Worm (Caenorhabditis elegans) whole organism, mixed stage, embryonic: ENCODE measurements around the gene F23H12.7.

ENCODE experiments used
- M03D4.4 ChIP-seq: sonication (generic microtip); optimal IDR thresholded peaks from 2 replicates; lab custom pipeline; 2017; ENCODE audit warnings: mild to moderate bottlenecking, missing genetic modification characterization, missing compliant biosample characterization
- bed-3 ChIP-seq: fragments of 200-800 bp; sonication (Bioruptor generic); optimal IDR thresholded peaks from 3 replicates; lab custom pipeline; 2018; ENCODE audit warnings: mild to moderate bottlenecking, missing genetic modification characterization, moderate library complexity, missing compliant biosample characterization
- blmp-1 ChIP-seq: fragments of 150-350 bp; optimal IDR thresholded peaks from 2 replicates; lab custom pipeline; 2014; ENCODE audit warnings: missing biosample characterization, missing genetic modification characterization
- ceh-43 ChIP-seq: fragments of 200-800 bp; sonication (Bioruptor generic); optimal IDR thresholded peaks from 2 replicates; lab custom pipeline; 2018; ENCODE audit warnings: mild to moderate bottlenecking, missing genetic modification characterization, moderate library complexity, missing compliant biosample characterization
- ceh-83 ChIP-seq: fragments of 200-800 bp; sonication (Bioruptor generic); optimal IDR thresholded peaks from 2 replicates; lab custom pipeline; 2018; ENCODE audit warnings: mild to moderate bottlenecking, missing genetic modification characterization, missing compliant biosample characterization
- ces-1 ChIP-seq: fragments of 150-350 bp; optimal IDR thresholded peaks from 2 replicates; lab custom pipeline; 2014; ENCODE audit warnings: missing biosample characterization, missing genetic modification reagents, missing genetic modification characterization
- cnd-1 ChIP-seq: fragments of 200-800 bp; sonication (Bioruptor generic); optimal IDR thresholded peaks from 2 replicates; lab custom pipeline; 2018; ENCODE audit warnings: mild to moderate bottlenecking, missing genetic modification characterization, missing compliant biosample characterization
- drap-1 ChIP-seq: fragments of 200-800 bp; sonication (Bioruptor generic); optimal IDR thresholded peaks from 3 replicates; lab custom pipeline; 2018; ENCODE audit warnings: mild to moderate bottlenecking, missing genetic modification characterization, missing compliant biosample characterization
- elt-1 ChIP-seq: sonication (generic microtip); optimal IDR thresholded peaks from 2 replicates; lab custom pipeline; 2017; ENCODE audit warnings: missing genetic modification characterization, mild to moderate bottlenecking, missing compliant biosample characterization, antibody characterized with exemption, moderate library complexity, borderline replicate concordance; ENCODE audit not compliant: insufficient read depth
- flh-1 ChIP-seq: fragments of 200-800 bp; sonication (Bioruptor generic); optimal IDR thresholded peaks from 2 replicates; lab custom pipeline; 2018; ENCODE audit warnings: mild to moderate bottlenecking, missing genetic modification characterization, moderate library complexity, missing compliant biosample characterization
- ham-2 ChIP-seq: fragments of 200-800 bp; sonication (Bioruptor generic); optimal IDR thresholded peaks from 2 replicates; lab custom pipeline; 2018; ENCODE audit warnings: mild to moderate bottlenecking, missing genetic modification characterization, missing compliant biosample characterization
- hlh-1 ChIP-seq: fragments of 150-350 bp; optimal IDR thresholded peaks from 2 replicates; lab custom pipeline; 2014; ENCODE audit warnings: missing biosample characterization, missing genetic modification reagents, missing genetic modification characterization
- lin-13 ChIP-seq: fragments of 150-350 bp; optimal IDR thresholded peaks from 2 replicates; lab custom pipeline; 2014; ENCODE audit warnings: missing biosample characterization, missing genetic modification characterization
- lin-32 ChIP-seq: fragments of 200-800 bp; sonication (Bioruptor generic); optimal IDR thresholded peaks from 2 replicates; lab custom pipeline; 2018; ENCODE audit warnings: mild to moderate bottlenecking, missing genetic modification characterization, missing compliant biosample characterization
- lsy-2 ChIP-seq: fragments of 150-350 bp; optimal IDR thresholded peaks from 2 replicates; lab custom pipeline; 2014; ENCODE audit warnings: missing biosample characterization, missing genetic modification characterization
- mab-5 ChIP-seq: fragments of 150-350 bp; optimal IDR thresholded peaks from 2 replicates; lab custom pipeline; 2014; ENCODE audit warnings: missing biosample characterization, missing genetic modification characterization
- mls-2 ChIP-seq: sonication (generic microtip); optimal IDR thresholded peaks from 2 replicates; lab custom pipeline; 2016; ENCODE audit warnings: mild to moderate bottlenecking, missing genetic modification characterization, moderate library complexity, missing compliant biosample characterization
- nhr-12 ChIP-seq: fragments of 150-350 bp; optimal IDR thresholded peaks from 2 replicates; lab custom pipeline; 2014; ENCODE audit warnings: missing biosample characterization, missing genetic modification characterization
- nhr-2 ChIP-seq: fragments of 150-350 bp; optimal IDR thresholded peaks from 2 replicates; lab custom pipeline; 2014; ENCODE audit warnings: missing biosample characterization, missing genetic modification characterization
- nhr-237 ChIP-seq: fragments of 150-350 bp; optimal IDR thresholded peaks from 2 replicates; lab custom pipeline; 2014; ENCODE audit warnings: missing biosample characterization, missing genetic modification characterization
- pha-4 ChIP-seq: fragments of 150-350 bp; optimal IDR thresholded peaks from 2 replicates; lab custom pipeline; 2018; ENCODE audit warnings: missing biosample characterization, missing genetic modification reagents, missing genetic modification characterization
- sem-2 ChIP-seq: fragments of 200-800 bp; sonication (Bioruptor generic); optimal IDR thresholded peaks from 2 replicates; lab custom pipeline; 2018; ENCODE audit warnings: mild to moderate bottlenecking, missing genetic modification characterization, missing compliant biosample characterization
- snpc-4 ChIP-seq: fragments of 150-350 bp; optimal IDR thresholded peaks from 2 replicates; lab custom pipeline; 2014; ENCODE audit warnings: missing biosample characterization, missing genetic modification characterization
- tbx-8 ChIP-seq: fragments of 200-800 bp; sonication (Bioruptor generic); optimal IDR thresholded peaks from 2 replicates; lab custom pipeline; 2018; ENCODE audit warnings: mild to moderate bottlenecking, missing genetic modification characterization, moderate library complexity, missing compliant biosample characterization
- unc-120 ChIP-seq: sonication (generic microtip); optimal IDR thresholded peaks from 2 replicates; lab custom pipeline; 2017; ENCODE audit warnings: missing genetic modification characterization, missing compliant biosample characterization; ENCODE audit not compliant: poor library complexity, severe bottlenecking
- unc-39 ChIP-seq: fragments of 150-350 bp; optimal IDR thresholded peaks from 2 replicates; lab custom pipeline; 2014; ENCODE audit warnings: missing biosample characterization, missing genetic modification characterization
- zip-8 ChIP-seq: fragments of 150-350 bp; optimal IDR thresholded peaks from 2 replicates; lab custom pipeline; 2014; ENCODE audit warnings: missing biosample characterization, missing genetic modification characterization

F23H12.7 gene

DNA sequence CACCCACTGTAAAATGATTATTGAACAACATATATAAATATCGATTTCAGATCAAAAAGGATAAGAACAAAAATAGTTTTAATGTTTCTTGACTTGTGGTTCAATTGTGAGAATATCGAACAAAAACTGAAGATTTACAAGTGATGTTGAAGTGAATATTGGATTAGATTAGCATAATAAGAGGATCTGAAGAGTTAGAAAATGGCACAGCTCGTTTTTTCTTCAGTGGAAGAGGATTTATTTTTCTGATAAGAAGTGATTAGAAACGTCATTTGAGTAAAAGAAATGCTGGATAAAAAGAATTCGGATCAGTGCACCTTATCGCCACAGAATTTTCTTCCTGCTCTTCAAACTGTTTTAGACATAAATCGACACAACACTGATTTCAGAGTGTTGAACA lies 24.2 kb downstream of the F23H12.7 start, which contains the start of gene twk-14:
Gene twk-14 (minus strand): TSS at position 8 of the 400 bp plus-strand sequence.
- TF ChIP-seq ceh-43 (GFP tag; lab: Kevin White, UChicago) (no peak), elt-1 (tag; lab: Kevin White, UChicago) (no peak), lin-32 (GFP tag; lab: Kevin White, UChicago) (no peak), ceh-83 (GFP tag; lab: Kevin White, UChicago) (no peak), nhr-2 (tag; lab: Kevin White, UChicago) (no peak), nhr-237 (tag; lab: Kevin White, UChicago) (no peak), mls-2 (tag; lab: Kevin White, UChicago) (no peak), nhr-12 (no peak), snpc-4 (no peak), tbx-8 (GFP tag; lab: Kevin White, UChicago) (no peak), ham-2 (no peak), blmp-1 (tag; lab: Kevin White, UChicago) (no peak)

DNA sequence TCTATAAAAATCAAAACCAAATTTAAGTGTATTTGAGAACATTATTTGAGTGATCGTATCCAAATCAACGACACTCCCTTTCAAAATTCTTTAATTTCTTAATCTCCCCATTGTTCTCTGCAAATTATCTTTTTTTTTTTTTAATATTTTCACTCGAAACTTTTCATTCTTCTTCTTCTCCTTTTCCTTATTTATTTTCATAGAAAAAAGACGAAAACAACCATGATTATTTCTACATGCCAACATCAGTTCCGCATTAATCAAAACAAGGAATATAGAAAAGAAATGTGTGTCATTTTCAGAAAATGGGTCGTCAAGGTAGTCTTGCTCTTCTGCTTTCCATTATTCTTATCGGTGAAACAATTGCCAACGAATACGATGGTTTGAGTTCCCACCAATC lies 26.1 kb downstream of the F23H12.7 start, which contains the start of gene K01D12.5:
Gene K01D12.5 (plus strand): TSS at position 301 of the 400 bp plus-strand sequence.
- no peak for TF ChIP-seq nhr-237 (tag; lab: Kevin White, UChicago)
- no peak for TF ChIP-seq ham-2
- no peak for TF ChIP-seq zip-8
- TF ChIP-seq cnd-1 (tag; lab: Kevin White, UChicago), result no peak
- no peak for TF ChIP-seq blmp-1 (tag; lab: Kevin White, UChicago)
- TF ChIP-seq flh-1 (GFP tag; lab: Kevin White, UChicago), result no peak
- no peak for TF ChIP-seq lin-13 (tag; lab: Kevin White, UChicago)
- TF ChIP-seq bed-3 (GFP tag; lab: Kevin White, UChicago), result no peak
- no peak for TF ChIP-seq unc-120 (tag; lab: Kevin White, UChicago)

DNA sequence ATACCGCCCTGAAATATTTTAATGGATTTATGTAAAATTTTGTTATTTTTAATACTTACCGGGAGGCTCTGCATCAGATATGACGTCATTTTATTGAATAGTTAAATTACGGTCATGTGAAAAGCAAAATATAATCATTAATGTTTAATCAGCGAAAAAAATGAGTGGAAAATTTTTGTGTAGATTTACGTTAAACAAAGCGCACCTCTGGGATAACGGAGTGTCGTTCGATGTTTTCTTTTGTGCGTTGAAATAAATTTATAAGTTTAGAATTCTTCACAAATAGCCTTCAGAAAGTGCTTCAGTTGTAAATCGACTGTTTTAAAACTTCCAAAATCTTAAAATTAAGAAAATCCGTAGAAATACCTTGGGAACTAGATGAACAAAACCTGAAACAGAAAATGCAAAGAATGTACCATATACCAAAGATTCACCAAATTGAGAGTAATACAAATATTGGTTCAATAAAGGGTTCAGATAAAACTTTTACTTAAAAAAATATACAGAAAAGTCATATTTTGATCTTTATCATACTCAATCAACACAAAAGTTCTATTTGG lies 29.3 kb downstream of the F23H12.7 start, which contains the start of the genes K01D12.20 and miga-1:
Gene K01D12.20 (minus strand): TSS at position 138 of the 560 bp plus-strand sequence.
Gene miga-1 (minus strand): TSS at position 183 of the 560 bp plus-strand sequence.
- no peak for TF ChIP-seq drap-1 (GFP tag; lab: Kevin White, UChicago)
- TF ChIP-seq zip-8, result peak; percentile 71
- TF ChIP-seq, all 35 proteins: peak for 1

DNA sequence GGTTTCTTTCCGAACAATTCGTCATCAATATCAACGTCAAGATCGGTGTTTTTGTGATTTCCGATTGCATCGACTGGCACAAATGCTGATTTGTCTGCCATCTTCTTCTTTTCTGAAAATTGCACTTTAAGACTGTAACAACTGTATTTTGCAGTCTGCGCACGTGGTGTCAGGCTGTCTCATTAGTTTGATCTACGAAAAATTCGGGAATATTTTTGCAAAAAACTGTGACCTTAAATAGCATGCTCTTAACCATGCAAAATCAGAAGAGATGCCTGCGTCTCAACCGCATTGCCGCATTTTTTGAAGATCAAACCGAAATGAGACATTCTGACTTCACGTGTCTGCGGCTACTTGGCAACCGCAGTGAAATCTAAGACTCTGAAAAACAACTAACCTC lies 29.9 kb downstream of the F23H12.7 start, which contains the start of gene K01D12.7:
Gene K01D12.7 (minus strand): TSS at position 101 of the 400 bp plus-strand sequence.
- TF ChIP-seq ces-1 (GFP tag; lab: Kevin White, UChicago), result no peak
- TF ChIP-seq M03D4.4 (tag; lab: Kevin White, UChicago), result no peak

DNA sequence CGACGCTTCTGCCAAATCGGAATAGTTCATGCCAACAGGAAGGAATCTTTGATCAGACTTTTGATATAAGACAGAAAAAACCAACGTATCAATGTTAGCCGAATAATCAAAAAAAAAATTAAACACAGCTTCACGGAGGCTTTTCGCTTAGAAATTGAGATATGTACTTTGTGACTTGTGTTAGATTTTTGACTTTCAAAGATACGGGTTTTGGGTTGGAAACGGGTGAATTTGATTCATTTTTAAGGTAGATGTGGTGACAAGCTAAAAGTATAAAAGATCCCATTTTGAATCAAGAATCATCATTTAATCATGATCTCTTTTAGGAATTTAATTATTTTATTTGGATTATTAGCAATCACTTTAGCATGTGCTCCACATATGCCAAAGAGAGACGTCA lies 30.9 kb downstream of the F23H12.7 start, which contains the start of gene K01D12.8:
Gene K01D12.8 (plus strand): TSS at position 301 of the 400 bp plus-strand sequence.
- TF ChIP-seq M03D4.4 (tag; lab: Kevin White, UChicago) (no peak), cnd-1 (tag; lab: Kevin White, UChicago) (no peak), unc-120 (tag; lab: Kevin White, UChicago) (no peak), hlh-1 (tag; lab: Kevin White, UChicago) (no peak), sem-2 (GFP tag; lab: Kevin White, UChicago) (no peak), mab-5 (no peak), unc-39 (no peak), lsy-2 (no peak)
- TF ChIP-seq, all 35 proteins: peak for 0

DNA sequence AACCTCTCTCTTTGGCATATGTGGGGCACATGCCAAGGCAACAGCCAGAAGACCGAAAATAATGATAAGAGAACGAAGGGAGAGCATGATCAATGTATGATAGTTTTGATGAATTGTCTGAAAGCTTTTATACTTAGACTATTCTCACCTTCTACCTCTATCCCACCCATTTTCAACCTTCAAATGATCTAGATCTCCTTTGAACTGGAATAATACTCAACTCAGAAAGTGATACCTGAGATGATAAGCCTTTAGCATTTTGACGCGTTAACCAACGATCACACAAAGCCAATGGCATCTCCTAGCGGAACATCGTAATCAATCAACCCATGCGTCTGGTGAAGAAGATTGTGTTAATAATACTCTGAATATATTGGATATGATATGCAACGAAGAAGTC lies 33.1 kb downstream of the F23H12.7 start, which contains the start of gene K01D12.9:
Gene K01D12.9 (minus strand): TSS at position 101 of the 400 bp plus-strand sequence.
- TF ChIP-seq mls-2 (tag; lab: Kevin White, UChicago) (no peak), unc-120 (tag; lab: Kevin White, UChicago) (no peak), pha-4 (tag; lab: Kevin White, UChicago) (no peak)
